Worm (Caenorhabditis elegans): ENCODE data around the gene srlf-34.

DNA sequence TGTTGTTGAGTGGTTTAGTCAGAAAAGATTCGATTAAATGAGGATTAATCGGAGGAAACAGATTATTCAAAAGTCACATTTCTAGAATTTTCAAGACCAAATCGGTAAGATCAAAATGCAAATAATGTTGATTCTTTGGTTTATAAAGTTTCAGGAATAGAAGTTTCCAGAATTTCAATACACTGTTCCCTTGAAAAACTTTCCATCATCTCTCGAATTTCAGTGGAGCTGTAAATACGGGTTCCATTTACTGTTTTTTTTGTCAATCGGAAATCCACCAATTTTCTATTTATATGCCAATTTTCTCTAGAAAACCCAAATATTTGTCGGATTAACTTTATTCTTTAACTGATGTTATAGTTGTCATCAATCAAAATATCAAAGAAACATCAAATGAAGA is 28.9 kb upstream of the srlf-34 start:
- TF ChIP-seq him-1 (tag; optimal IDR thresholded peaks at IDR 0.05) (no peak), sea-2 (GFP tag; IDR thresholded peaks at IDR 0.05) (no peak), nhr-90 (tag; optimal IDR thresholded peaks at IDR 0.05) (no peak), aptf-2 (GFP tag; conservative IDR thresholded peaks at IDR 0.05) (no peak), Y67H2A.10 (GFP tag; conservative IDR thresholded peaks at IDR 0.05) (no peak), B0019.2 (GFP tag; conservative IDR thresholded peaks at IDR 0.05) (no peak), mxl-1 (tag; optimal IDR thresholded peaks at IDR 0.05) (no peak), fkh-3 (tag; optimal IDR thresholded peaks at IDR 0.05) (no peak), nhr-120 (GFP tag; IDR thresholded peaks at IDR 0.05) (no peak)
